Worm (Caenorhabditis elegans) whole organism, young adult: Measurements from ENCODE around the gene srw-118.

ENCODE experiments used
- F49E8.2 ChIP-seq: sonication (generic microtip); optimal IDR thresholded peaks from 3 replicates; lab custom pipeline; 2017; ENCODE audit warnings: missing genetic modification characterization, mild to moderate bottlenecking, missing compliant biosample characterization, antibody characterized with exemption, moderate library complexity; ENCODE audit not compliant: insufficient read depth
- die-1 ChIP-seq: sonication (generic microtip); optimal IDR thresholded peaks from 2 replicates; lab custom pipeline; 2016; ENCODE audit warnings: missing genotype, mild to moderate bottlenecking, missing genetic modification characterization, missing compliant biosample characterization
- dox-1 ChIP-seq: fragments of 200-800 bp; sonication (Bioruptor generic); IDR thresholded peaks from 2 replicates; pipeline ENCODE4 v1.3.6; 2022; ENCODE audit warnings: missing genetic modification reagents, missing genetic modification characterization, missing compliant biosample characterization
- ekl-4 ChIP-seq: fragments of 200-800 bp; sonication (Bioruptor generic); IDR thresholded peaks from 2 replicates; pipeline ENCODE4 v1.3.6; 2022; ENCODE audit warnings: missing genetic modification reagents, missing genetic modification characterization, missing compliant biosample characterization
- him-1 ChIP-seq: sonication (generic microtip); optimal IDR thresholded peaks from 2 replicates; lab custom pipeline; 2016; ENCODE audit warnings: missing genotype, missing genetic modification reagents, missing genetic modification characterization, missing compliant biosample characterization
- madf-3 ChIP-seq: fragments of 200-800 bp; sonication (Bioruptor generic); IDR thresholded peaks from 2 replicates; pipeline ENCODE4 v1.3.6; 2022; ENCODE audit warnings: missing genetic modification reagents, missing genetic modification characterization, missing compliant biosample characterization
- sea-2 ChIP-seq: fragments of 200-800 bp; sonication (Bioruptor generic); IDR thresholded peaks from 2 replicates; pipeline ENCODE4 v1.3.6; 2022; ENCODE audit warnings: missing genetic modification characterization, missing compliant biosample characterization

DNA sequence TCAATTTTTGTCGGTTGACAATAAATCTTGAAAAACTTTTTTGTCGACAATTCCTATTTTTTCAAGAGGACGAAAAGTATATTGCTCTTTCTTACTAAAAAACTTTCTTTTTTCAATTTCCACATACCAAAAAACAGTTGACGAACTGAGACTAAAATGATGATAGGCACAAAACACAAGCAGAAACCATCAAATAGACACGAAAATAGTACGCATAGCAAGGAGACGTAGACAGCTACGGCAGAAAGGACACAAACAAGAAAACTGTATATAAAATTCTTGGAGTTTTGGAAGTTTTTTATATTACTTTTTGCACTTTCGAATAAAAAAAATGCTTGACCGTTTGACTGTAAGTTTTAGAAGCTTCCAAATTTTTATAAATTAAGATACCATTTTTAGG lies 34.3 kb upstream of the srw-118 start, which contains the start of gene K12D9.1:
- no peak for TF ChIP-seq die-1 (tag; lab: Kevin White, UChicago)
- TF ChIP-seq ekl-4 (GFP tag; lab: Robert Waterston, UW), result no peak
- TF ChIP-seq madf-3, result no peak
- TF ChIP-seq F49E8.2 (tag; lab: Kevin White, UChicago), result no peak
- TF ChIP-seq sea-2 (GFP tag; lab: Robert Waterston, UW), result no peak
- no peak for TF ChIP-seq dox-1 (GFP tag; lab: Robert Waterston, UW)
- TF ChIP-seq him-1, result no peak
